Worm (Caenorhabditis elegans) whole organism, L2 larva: ENCODE results near the gene K08H2.5.

Source experiments
- ZK546.5 ChIP-seq: sonication (generic microtip); optimal IDR thresholded peaks from 2 replicates; lab custom pipeline; 2017; ENCODE audit warnings: missing biosample characterization, missing genetic modification characterization
- elt-3 ChIP-seq: sonication (generic microtip); optimal IDR thresholded peaks from 2 replicates; lab custom pipeline; 2017; ENCODE audit warnings: missing biosample characterization, missing genetic modification characterization
- nhr-12 ChIP-seq: fragments of 150-350 bp; optimal IDR thresholded peaks from 2 replicates; lab custom pipeline; 2014; ENCODE audit warnings: missing biosample characterization, missing genetic modification characterization
- nhr-77 ChIP-seq: fragments of 150-350 bp; optimal IDR thresholded peaks from 2 replicates; lab custom pipeline; 2014; ENCODE audit warnings: missing biosample characterization, missing genetic modification characterization
- unc-39 ChIP-seq: fragments of 150-350 bp; optimal IDR thresholded peaks from 2 replicates; lab custom pipeline; 2014; ENCODE audit warnings: missing biosample characterization, missing genetic modification characterization

DNA sequence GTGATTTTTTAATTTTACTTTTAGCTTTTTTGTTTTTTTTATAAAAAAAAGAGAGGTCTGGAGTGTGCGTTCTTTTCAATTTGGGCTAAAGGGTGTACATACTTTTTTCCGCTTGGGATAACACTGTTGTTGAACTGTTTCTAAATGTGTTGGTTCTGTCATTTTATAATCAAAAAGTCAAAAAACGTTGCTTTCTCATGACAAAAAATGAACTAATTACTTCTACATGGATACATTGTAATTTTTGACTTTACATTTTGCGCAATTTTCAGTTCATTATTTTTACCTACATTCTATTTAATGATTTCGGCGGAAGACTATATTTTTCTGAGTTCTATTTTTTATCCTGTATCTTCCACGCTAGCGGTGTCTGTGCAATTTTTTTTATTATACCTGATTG, 49.4 kb upstream of the K08H2.5 start, which contains the start of gene srd-38:
- TF ChIP-seq nhr-12 (tag; lab: Kevin White, UChicago) = no peak
- TF ChIP-seq elt-3 (tag; lab: Kevin White, UChicago) = no peak
- no peak for TF ChIP-seq unc-39 (tag; lab: Kevin White, UChicago)
- TF ChIP-seq nhr-77 (tag; lab: Kevin White, UChicago) = no peak
- no peak for TF ChIP-seq ZK546.5 (tag; lab: Kevin White, UChicago)
